Fruit fly (Drosophila melanogaster) S2 (cell line): ENCODE measurements around the gene ClC-a.

ENCODE experiments used
- CG8478 ChIP-seq: fragments of >200 bp; optimal IDR thresholded peaks from 2 replicates; lab custom pipeline; 2018
- CTCF ChIP-seq, 2 experiments: fragments of >200 bp; optimal IDR thresholded peaks; 2 replicates each; lab custom pipeline; 2018

dm6 chr3R:11806753-11807152 lies 6.3 kb downstream of the ClC-a start:
- TF ChIP-seq CG8478 (lab: Kevin White, UChicago) (no peak), CTCF (optimal IDR thresholded peaks at IDR 0.05; lab: Kevin White, UChicago) (no peak)
